Worm (Caenorhabditis elegans): ENCODE data around the gene T28C12.15.

ce11 chrV:6335226-6335625, 13.6 kb upstream of the T28C12.15 start:
- TF ChIP-seq tbx-2 (tag; optimal IDR thresholded peaks at IDR 0.05) = no peak
- TF ChIP-seq sox-4 (tag; optimal IDR thresholded peaks at IDR 0.05) = no peak
- TF ChIP-seq skn-1 (tag; optimal IDR thresholded peaks at IDR 0.05) = no peak
- TF ChIP-seq C04F5.9 (tag; optimal IDR thresholded peaks at IDR 0.05) = no peak
- TF ChIP-seq zag-1 (tag; optimal IDR thresholded peaks at IDR 0.05) = no peak
- no peak for TF ChIP-seq fos-1 (tag; optimal IDR thresholded peaks at IDR 0.05)
